Fruit fly (Drosophila melanogaster) whole organism, embryonic: ENCODE measurements around the gene fend.

Source experiments
- Atf3 ChIP-seq: fragments of 200-800 bp; sonication (Bioruptor generic); optimal IDR thresholded peaks from 3 replicates; lab custom pipeline; 2016; ENCODE audit warnings: missing biosample characterization, missing genetic modification characterization
- BEAF-32 ChIP-seq: fragments of 200-800 bp; sonication (Bioruptor generic); optimal IDR thresholded peaks from 3 replicates; lab custom pipeline; 2017; ENCODE audit warnings: missing biosample characterization, missing genetic modification characterization, mild to moderate bottlenecking, moderate library complexity, missing genetic modification reagents
- Bteb2 ChIP-seq: fragments of 200-800 bp; sonication (Bioruptor generic); optimal IDR thresholded peaks from 2 replicates; lab custom pipeline; 2016; ENCODE audit warnings: missing biosample characterization, missing genetic modification characterization
- CG10431 ChIP-seq: fragments of 200-800 bp; sonication (Bioruptor generic); optimal IDR thresholded peaks from 3 replicates; lab custom pipeline; 2018; ENCODE audit warnings: missing biosample characterization, mild to moderate bottlenecking, missing genetic modification characterization
- CG10462 ChIP-seq: fragments of 200-800 bp; sonication (Bioruptor generic); optimal IDR thresholded peaks from 2 replicates; lab custom pipeline; 2016; ENCODE audit warnings: missing biosample characterization, missing genetic modification characterization
- CG1233 ChIP-seq: fragments of 200-800 bp; sonication (Bioruptor generic); optimal IDR thresholded peaks from 4 replicates; lab custom pipeline; 2018; ENCODE audit warnings: missing biosample characterization, mild to moderate bottlenecking, missing genetic modification characterization
- CG13296 ChIP-seq: fragments of 200-800 bp; sonication (Bioruptor generic); optimal IDR thresholded peaks from 3 replicates; lab custom pipeline; 2018; ENCODE audit warnings: missing biosample characterization, mild to moderate bottlenecking, missing genetic modification characterization
- CG14667 ChIP-seq: fragments of 200-800 bp; sonication (Bioruptor generic); IDR thresholded peaks from 2 replicates; pipeline ENCODE4 v1.3.6; 2022; ENCODE audit warnings: missing biosample characterization, missing genetic modification characterization
- CG17612 ChIP-seq: fragments of 200-800 bp; sonication (Bioruptor generic); IDR thresholded peaks from 2 replicates; pipeline ENCODE4 v1.3.6; 2022; ENCODE audit warnings: missing biosample characterization, missing genetic modification characterization
- CG1792 ChIP-seq: fragments of 200-800 bp; sonication (Bioruptor generic); optimal IDR thresholded peaks from 2 replicates; lab custom pipeline; 2016; ENCODE audit warnings: missing biosample characterization, missing genetic modification characterization
- CG42726 ChIP-seq: fragments of 200-800 bp; sonication (Bioruptor generic); IDR thresholded peaks from 2 replicates; pipeline ENCODE4 v1.3.6; 2022; ENCODE audit warnings: missing biosample characterization, missing genetic modification characterization; ENCODE audit not compliant: partially characterized antibody
- CG4328 ChIP-seq: fragments of 200-800 bp; sonication (Bioruptor generic); optimal IDR thresholded peaks from 3 replicates; lab custom pipeline; 2017; ENCODE audit warnings: missing biosample characterization, missing genetic modification reagents, missing genetic modification characterization
- CG4424 ChIP-seq: fragments of 200-800 bp; sonication (Bioruptor generic); optimal IDR thresholded peaks from 3 replicates; lab custom pipeline; 2016; ENCODE audit warnings: missing biosample characterization, missing genetic modification characterization
- CG8281 ChIP-seq: fragments of 200-800 bp; sonication (Bioruptor generic); optimal IDR thresholded peaks from 2 replicates; lab custom pipeline; 2018; ENCODE audit warnings: missing biosample characterization, mild to moderate bottlenecking, missing genetic modification characterization, moderate library complexity
- CG8290 ChIP-seq, 3 experiments: fragments of 200-800 bp; sonication (Bioruptor generic); optimal IDR thresholded peaks; 2 replicates each; lab custom pipeline; 2016 to 2019; ENCODE audit warnings: missing biosample characterization in 3 of 3, missing genetic modification characterization in 3 of 3, mild to moderate bottlenecking in 2 of 3, moderate library complexity in 1 of 3
- CG8359 ChIP-seq: fragments of 200-800 bp; sonication (Bioruptor generic); optimal IDR thresholded peaks from 2 replicates; lab custom pipeline; 2017; ENCODE audit warnings: missing biosample characterization, mild to moderate bottlenecking, missing genetic modification characterization, borderline replicate concordance
- CG8388 ChIP-seq: fragments of 200-800 bp; sonication (Bioruptor generic); optimal IDR thresholded peaks from 2 replicates; lab custom pipeline; 2019; ENCODE audit warnings: missing biosample characterization, mild to moderate bottlenecking, missing genetic modification characterization, moderate library complexity
- CG9876 ChIP-seq: fragments of 200-800 bp; sonication (Bioruptor generic); optimal IDR thresholded peaks from 2 replicates; lab custom pipeline; 2016; ENCODE audit warnings: missing biosample characterization, missing genetic modification characterization
- Dfd ChIP-seq, 2 experiments: fragments of >200 bp; optimal IDR thresholded peaks; 2 replicates each; lab custom pipeline; 2017; ENCODE audit warnings: missing biosample characterization in 2 of 2, missing genetic modification characterization in 2 of 2
- Gsc ChIP-seq: fragments of 200-800 bp; sonication (Bioruptor generic); IDR thresholded peaks from 2 replicates; pipeline ENCODE4 v1.3.6; 2022; ENCODE audit warnings: missing biosample characterization, missing genetic modification characterization
- MTF-1 ChIP-seq: fragments of 200-800 bp; sonication (Bioruptor generic); optimal IDR thresholded peaks from 2 replicates; lab custom pipeline; 2018; ENCODE audit warnings: missing biosample characterization, mild to moderate bottlenecking, missing genetic modification characterization, borderline replicate concordance
- Meics ChIP-seq: fragments of 200-800 bp; sonication (Bioruptor generic); optimal IDR thresholded peaks from 2 replicates; lab custom pipeline; 2017; ENCODE audit warnings: missing biosample characterization, mild to moderate bottlenecking, missing genetic modification characterization
- Nf-YC ChIP-seq: fragments of 200-800 bp; optimal IDR thresholded peaks from 3 replicates; lab custom pipeline; 2019; ENCODE audit warnings: missing biosample characterization, mild to moderate bottlenecking, missing genetic modification characterization, moderate library complexity
- NfI ChIP-seq: fragments of 200-800 bp; sonication (Bioruptor generic); optimal IDR thresholded peaks from 3 replicates; lab custom pipeline; 2018; ENCODE audit warnings: missing biosample characterization, mild to moderate bottlenecking, missing genetic modification characterization, moderate library complexity
- Oaz ChIP-seq: fragments of 200-800 bp; sonication (Bioruptor generic); IDR thresholded peaks from 2 replicates; pipeline ENCODE4 v1.3.6; 2022; ENCODE audit warnings: missing biosample characterization, missing genetic modification characterization
- Pdp1 ChIP-seq, 2 experiments: fragments of 200-800 bp; sonication (Bioruptor generic); optimal IDR thresholded peaks; 3 replicates each; lab custom pipeline; 2016; ENCODE audit warnings: missing biosample characterization in 2 of 2, missing genetic modification characterization in 2 of 2, mild to moderate bottlenecking in 1 of 2, moderate library complexity in 1 of 2
- Sox100B ChIP-seq: fragments of 200-800 bp; sonication (Bioruptor generic); optimal IDR thresholded peaks from 3 replicates; lab custom pipeline; 2018; ENCODE audit warnings: missing biosample characterization, mild to moderate bottlenecking, missing genetic modification characterization
- ab ChIP-seq: fragments of 200-800 bp; sonication (Bioruptor generic); optimal IDR thresholded peaks from 2 replicates; lab custom pipeline; 2016; ENCODE audit warnings: missing biosample characterization, missing genetic modification characterization
- abd-A ChIP-seq: fragments of 200-800 bp; sonication (Bioruptor generic); optimal IDR thresholded peaks from 3 replicates; lab custom pipeline; 2019; ENCODE audit warnings: missing biosample characterization, mild to moderate bottlenecking, missing genetic modification characterization, moderate library complexity
- crc ChIP-seq: fragments of 200-800 bp; sonication (Bioruptor generic); optimal IDR thresholded peaks from 2 replicates; lab custom pipeline; 2016; ENCODE audit warnings: missing biosample characterization, missing genetic modification characterization
- crol ChIP-seq: fragments of 200-800 bp; sonication (Bioruptor generic); IDR thresholded peaks from 2 replicates; pipeline ENCODE4 v1.3.6; 2022; ENCODE audit warnings: missing biosample characterization, missing genetic modification characterization
- en ChIP-seq: fragments of 200-800 bp; sonication (Bioruptor generic); optimal IDR thresholded peaks from 2 replicates; lab custom pipeline; 2016; ENCODE audit warnings: missing biosample characterization, missing genetic modification characterization
- ewg ChIP-seq: fragments of 200-800 bp; sonication (Bioruptor generic); optimal IDR thresholded peaks from 3 replicates; lab custom pipeline; 2017; ENCODE audit warnings: mild to moderate bottlenecking, missing biosample characterization, missing genetic modification reagents, missing genetic modification characterization
- grau ChIP-seq: fragments of 200-800 bp; optimal IDR thresholded peaks from 3 replicates; lab custom pipeline; 2019; ENCODE audit warnings: missing biosample characterization, mild to moderate bottlenecking, missing genetic modification characterization, moderate library complexity
- gro ChIP-seq: fragments of 200-800 bp; sonication (Bioruptor generic); optimal IDR thresholded peaks from 2 replicates; lab custom pipeline; 2016; ENCODE audit warnings: missing biosample characterization, missing genetic modification characterization
- h ChIP-seq: fragments of >200 bp; optimal IDR thresholded peaks from 2 replicates; lab custom pipeline; 2017
- ham ChIP-seq: fragments of 200-800 bp; sonication (Bioruptor generic); IDR thresholded peaks from 2 replicates; pipeline ENCODE4 v1.3.6; 2022; ENCODE audit warnings: missing biosample characterization, missing genetic modification characterization
- insv ChIP-seq, 2 experiments: fragments of 200-800 bp; sonication (Bioruptor generic); optimal IDR thresholded peaks; 3 replicates each; lab custom pipeline; 2016 to 2018; ENCODE audit warnings: missing biosample characterization in 2 of 2, missing genetic modification characterization in 2 of 2
- lmd ChIP-seq: fragments of 200-800 bp; sonication (Bioruptor generic); IDR thresholded peaks from 2 replicates; pipeline ENCODE4 v1.3.6; 2022; ENCODE audit warnings: missing biosample characterization, missing genetic modification characterization
- repo ChIP-seq: fragments of 200-800 bp; sonication (Bioruptor generic); optimal IDR thresholded peaks from 2 replicates; lab custom pipeline; 2016; ENCODE audit warnings: missing biosample characterization, missing genetic modification characterization
- run ChIP-seq: fragments of 200-800 bp; sonication (Bioruptor generic); optimal IDR thresholded peaks from 3 replicates; lab custom pipeline; 2018; ENCODE audit warnings: missing biosample characterization, mild to moderate bottlenecking, missing genetic modification characterization
- schlank ChIP-seq: fragments of 200-800 bp; sonication (Bioruptor generic); optimal IDR thresholded peaks from 2 replicates; lab custom pipeline; 2018; ENCODE audit warnings: missing biosample characterization, mild to moderate bottlenecking, missing genetic modification characterization
- sens-2 ChIP-seq: fragments of 200-800 bp; sonication (Bioruptor generic); IDR thresholded peaks from 2 replicates; pipeline ENCODE4 v1.3.6; 2022; ENCODE audit warnings: missing biosample characterization, missing genetic modification characterization
- so ChIP-seq: fragments of 200-800 bp; sonication (Bioruptor generic); IDR thresholded peaks from 3 replicates; pipeline ENCODE4 v1.3.6; 2022; ENCODE audit warnings: missing biosample characterization, missing genetic modification characterization
- sob ChIP-seq: fragments of 200-800 bp; sonication (Bioruptor generic); IDR thresholded peaks from 2 replicates; pipeline ENCODE4 v1.3.6; 2022; ENCODE audit warnings: missing biosample characterization, missing genetic modification characterization
- sr ChIP-seq: fragments of 200-800 bp; sonication (Bioruptor generic); IDR thresholded peaks from 3 replicates; pipeline ENCODE4 v1.3.6; 2022; ENCODE audit warnings: missing biosample characterization, missing genetic modification characterization
- ssp ChIP-seq: fragments of 200-800 bp; sonication (Bioruptor generic); IDR thresholded peaks from 2 replicates; pipeline ENCODE4 v1.3.6; 2022; ENCODE audit warnings: missing biosample characterization, missing genetic modification characterization
- stc ChIP-seq: fragments of 200-800 bp; sonication (Bioruptor generic); IDR thresholded peaks from 2 replicates; pipeline ENCODE4 v1.3.6; 2022; ENCODE audit warnings: missing biosample characterization, missing genetic modification characterization
- tna ChIP-seq: fragments of 200-800 bp; sonication (Bioruptor generic); IDR thresholded peaks from 2 replicates; pipeline ENCODE4 v1.3.6; 2022; ENCODE audit warnings: missing biosample characterization, missing genetic modification characterization; ENCODE audit not compliant: partially characterized antibody
- tx ChIP-seq: fragments of 200-800 bp; sonication (Bioruptor generic); optimal IDR thresholded peaks from 2 replicates; lab custom pipeline; 2016; ENCODE audit warnings: missing biosample characterization, missing genetic modification characterization
- vfl ChIP-seq: fragments of 200-800 bp; sonication (Bioruptor generic); optimal IDR thresholded peaks from 2 replicates; lab custom pipeline; 2016; ENCODE audit warnings: missing biosample characterization, missing genetic modification characterization

The fend gene

DNA sequence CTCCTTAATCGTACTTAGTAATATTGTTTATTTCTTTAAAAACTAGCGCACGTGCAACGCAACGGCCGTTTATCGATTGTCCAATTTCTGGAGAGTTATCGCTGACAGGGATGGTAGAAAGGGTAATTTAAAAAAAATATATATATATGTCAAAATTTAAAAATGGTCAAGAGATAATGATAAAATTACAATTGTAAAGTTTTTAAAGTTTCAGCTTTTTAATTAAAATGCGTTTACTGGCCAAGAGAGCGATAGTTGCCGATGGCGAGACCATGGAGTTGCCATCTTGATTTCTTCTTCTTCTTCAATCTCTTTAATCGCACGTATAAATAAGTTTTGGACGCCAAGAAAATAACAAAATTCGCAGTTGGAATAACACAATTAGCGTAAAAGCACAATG, 53.9 kb downstream of the fend start, which contains the start of the genes CG7246 and HP1b (continued):
- peak; percentile 62 for TF ChIP-seq NfI (GFP tag; lab: Kevin White, UChicago)
- TF ChIP-seq Sox100B: peak; percentile 44
- peak; percentile 64 for TF ChIP-seq Nf-YC (tag; lab: Kevin White, UChicago)
- TF ChIP-seq h (lab: Kevin White, UChicago): no peak
- TF ChIP-seq sr (GFP tag; lab: Robert Waterston, UW): no peak
- peak in 1 of 2 experiments; percentile 12 for TF ChIP-seq insv (GFP tag; optimal IDR thresholded peaks at IDR 0.05; lab: Kevin White, UChicago)
- no peak for TF ChIP-seq repo (GFP tag; lab: Kevin White, UChicago)
- peak; percentile 48 for TF ChIP-seq CG10462 (GFP tag; lab: Kevin White, UChicago)
- TF ChIP-seq Gsc (GFP tag; lab: Robert Waterston, UW): no peak
- TF ChIP-seq Pdp1 (GFP tag; optimal IDR thresholded peaks at IDR 0.05; lab: Kevin White, UChicago): peak; percentile 55 to 56
- no peak for TF ChIP-seq CG8359 (GFP tag; lab: Kevin White, UChicago)
- peak; percentile 63 for TF ChIP-seq CG13296
- TF ChIP-seq ssp (GFP tag; lab: Robert Waterston, UW): peak; percentile 64
- no peak for TF ChIP-seq ab (GFP tag; lab: Kevin White, UChicago)
- TF ChIP-seq CG17612: no peak
- no peak for TF ChIP-seq schlank (tag; lab: Kevin White, UChicago)
- TF ChIP-seq tna (GFP tag; lab: Robert Waterston, UW): no peak
- TF ChIP-seq vfl (GFP tag; lab: Kevin White, UChicago): peak; percentile 44
- TF ChIP-seq Dfd (GFP tag; optimal IDR thresholded peaks at IDR 0.05; lab: Kevin White, UChicago): no peak
- peak; percentile 61; the same call in 1 of the 2 replicates for TF ChIP-seq sens-2 (GFP tag; lab: Robert Waterston, UW)
- TF ChIP-seq CG1233 (GFP tag; lab: Kevin White, UChicago): peak; percentile 14
- peak; percentile 71 for TF ChIP-seq lmd
- peak; percentile 62; the same call in 1 of the 3 replicates for TF ChIP-seq so
- no peak for TF ChIP-seq run (tag; lab: Kevin White, UChicago)
- no peak for TF ChIP-seq CG42726 (GFP tag; lab: Robert Waterston, UW)
- TF ChIP-seq CG4424: peak; percentile 62
- TF ChIP-seq crc (GFP tag; lab: Kevin White, UChicago): no peak
- TF ChIP-seq Oaz (GFP tag; lab: Robert Waterston, UW): peak; percentile 8; the same call in 1 of the 2 replicates
- no peak for TF ChIP-seq en (GFP tag; lab: Kevin White, UChicago)
- TF ChIP-seq Meics (GFP tag; lab: Kevin White, UChicago): peak; percentile 65
- peak; percentile 56 for TF ChIP-seq CG8290 (GFP tag; optimal IDR thresholded peaks at IDR 0.05; lab: Kevin White, UChicago)
- no peak for TF ChIP-seq CG8290 (tag; optimal IDR thresholded peaks at IDR 0.05; lab: Kevin White, UChicago)
- TF ChIP-seq ewg: peak; percentile 64
- no peak for TF ChIP-seq MTF-1 (GFP tag; lab: Kevin White, UChicago)
- peak; percentile 46 for TF ChIP-seq Bteb2
- peak; percentile 73 for TF ChIP-seq BEAF-32 (GFP tag; lab: Kevin White, UChicago)
- no peak for TF ChIP-seq CG1792 (GFP tag; lab: Kevin White, UChicago)
- no peak for TF ChIP-seq CG9876 (GFP tag; lab: Kevin White, UChicago)
- peak; percentile 50 for TF ChIP-seq CG8388 (GFP tag; lab: Kevin White, UChicago)
- peak; percentile 47; the same call in 1 of the 2 replicates for TF ChIP-seq CG14667 (GFP tag; lab: Robert Waterston, UW)
- no peak for TF ChIP-seq ham (GFP tag; lab: Robert Waterston, UW)
- TF ChIP-seq CG8281 (tag; lab: Kevin White, UChicago): peak; percentile 14
- no peak for TF ChIP-seq tx (GFP tag; lab: Kevin White, UChicago)
- TF ChIP-seq CG10431: peak; percentile 4
- TF ChIP-seq CG4328 (GFP tag; lab: Kevin White, UChicago): peak; percentile 39
- peak; percentile 69 for TF ChIP-seq grau (tag; lab: Kevin White, UChicago)
- peak; percentile 89 for TF ChIP-seq sob (GFP tag; lab: Robert Waterston, UW)
- TF ChIP-seq abd-A: no peak
- TF ChIP-seq crol (GFP tag; lab: Robert Waterston, UW): no peak
- TF ChIP-seq Atf3: peak; percentile 0
- peak; percentile 74 for TF ChIP-seq stc
- peak; percentile 17 for TF ChIP-seq gro
